Fruit fly (Drosophila melanogaster) whole organism, embryonic: ENCODE measurements around the gene Spt7.
A peak's percentile ranks its signal among the peaks of the same experiment; 100 is the strongest.

ENCODE experiments used
- Atf-2 ChIP-seq: fragments of 200-800 bp; sonication (Bioruptor generic); optimal IDR thresholded peaks from 2 replicates; lab custom pipeline; 2016; ENCODE audit warnings: missing biosample characterization, missing genetic modification characterization
- CG10267 ChIP-seq: fragments of 200-800 bp; sonication (Bioruptor generic); optimal IDR thresholded peaks from 2 replicates; lab custom pipeline; 2018; ENCODE audit warnings: missing biosample characterization, mild to moderate bottlenecking, missing genetic modification characterization, moderate library complexity
- CG10462 ChIP-seq: fragments of 200-800 bp; sonication (Bioruptor generic); optimal IDR thresholded peaks from 2 replicates; lab custom pipeline; 2016; ENCODE audit warnings: missing biosample characterization, missing genetic modification characterization
- CG10565 ChIP-seq: fragments of 200-800 bp; sonication (Bioruptor generic); optimal IDR thresholded peaks from 3 replicates; lab custom pipeline; 2016; ENCODE audit warnings: missing biosample characterization, mild to moderate bottlenecking, missing genetic modification characterization
- CG10979 ChIP-seq: fragments of 200-800 bp; sonication (Bioruptor generic); optimal IDR thresholded peaks from 2 replicates; lab custom pipeline; 2018; ENCODE audit warnings: missing biosample characterization, mild to moderate bottlenecking, missing genetic modification characterization, moderate library complexity
- CG11504 ChIP-seq: fragments of 200-800 bp; sonication (Bioruptor generic); optimal IDR thresholded peaks from 3 replicates; lab custom pipeline; 2019; ENCODE audit warnings: missing biosample characterization, mild to moderate bottlenecking, missing genetic modification characterization, moderate library complexity
- CG16863 ChIP-seq: fragments of 200-800 bp; sonication (Bioruptor generic); optimal IDR thresholded peaks from 3 replicates; lab custom pipeline; 2016; ENCODE audit warnings: missing biosample characterization, missing genetic modification characterization
- CG30431 ChIP-seq: fragments of 200-800 bp; sonication (Bioruptor generic); optimal IDR thresholded peaks from 2 replicates; lab custom pipeline; 2017; ENCODE audit warnings: missing biosample characterization, missing genetic modification characterization
- CG32772 ChIP-seq: fragments of 200-800 bp; sonication (Bioruptor generic); IDR thresholded peaks from 2 replicates; pipeline ENCODE4 v1.3.6; 2022; ENCODE audit warnings: missing biosample characterization, missing genetic modification characterization
- CG4282 ChIP-seq: fragments of 200-800 bp; sonication (Bioruptor generic); optimal IDR thresholded peaks from 2 replicates; lab custom pipeline; 2016; ENCODE audit warnings: missing biosample characterization, missing genetic modification characterization
- CG4820 ChIP-seq: fragments of 200-800 bp; sonication (Bioruptor generic); optimal IDR thresholded peaks from 3 replicates; lab custom pipeline; 2016; ENCODE audit warnings: missing biosample characterization, missing genetic modification characterization
- CG5953 ChIP-seq: fragments of 200-800 bp; sonication (Bioruptor generic); IDR thresholded peaks from 2 replicates; pipeline ENCODE4 v1.3.6; 2022; ENCODE audit warnings: missing biosample characterization, missing genetic modification characterization
- CG6689 ChIP-seq: fragments of 200-800 bp; sonication (Bioruptor generic); IDR thresholded peaks from 2 replicates; pipeline ENCODE4 v1.3.6; 2022; ENCODE audit warnings: missing biosample characterization, missing genetic modification characterization
- CG6791 ChIP-seq: fragments of 200-800 bp; sonication (Bioruptor generic); IDR thresholded peaks from 3 replicates; pipeline ENCODE4 v1.3.6; 2022; ENCODE audit warnings: missing biosample characterization, missing genetic modification characterization; ENCODE audit not compliant: partially characterized antibody
- CG8359 ChIP-seq: fragments of 200-800 bp; sonication (Bioruptor generic); optimal IDR thresholded peaks from 2 replicates; lab custom pipeline; 2017; ENCODE audit warnings: missing biosample characterization, mild to moderate bottlenecking, missing genetic modification characterization, borderline replicate concordance
- CG8924 ChIP-seq: fragments of 200-800 bp; optimal IDR thresholded peaks from 3 replicates; lab custom pipeline; 2019; ENCODE audit warnings: missing biosample characterization, mild to moderate bottlenecking, missing genetic modification characterization, moderate library complexity
- Camta ChIP-seq: fragments of 200-800 bp; sonication (Bioruptor generic); optimal IDR thresholded peaks from 2 replicates; lab custom pipeline; 2016; ENCODE audit warnings: missing biosample characterization, missing genetic modification characterization
- CoRest ChIP-seq: fragments of 200-800 bp; sonication (Bioruptor generic); optimal IDR thresholded peaks from 3 replicates; lab custom pipeline; 2018; ENCODE audit warnings: missing biosample characterization, mild to moderate bottlenecking, missing genetic modification characterization, moderate library complexity
- CrebB ChIP-seq: fragments of 200-800 bp; sonication (Bioruptor generic); optimal IDR thresholded peaks from 3 replicates; lab custom pipeline; 2018; ENCODE audit warnings: missing biosample characterization, mild to moderate bottlenecking, missing genetic modification characterization
- D ChIP-seq, 2 experiments: fragments of 200-800 bp in 1 of 2; fragments of >200 bp in 1 of 2; sonication (Bioruptor generic) in 1 of 2; optimal IDR thresholded peaks; 2 replicates in 1 of 2; 3 replicates in 1 of 2; lab custom pipeline; 2017; ENCODE audit warnings: mild to moderate bottlenecking in 1 of 2, missing biosample characterization in 1 of 2, missing genetic modification characterization in 1 of 2, missing genetic modification reagents in 1 of 2
- Dek ChIP-seq: fragments of 200-800 bp; sonication (Bioruptor generic); optimal IDR thresholded peaks from 3 replicates; lab custom pipeline; 2019; ENCODE audit warnings: missing biosample characterization, mild to moderate bottlenecking, missing genetic modification characterization, moderate library complexity
- Dip3 ChIP-seq: fragments of 200-800 bp; sonication (Bioruptor generic); optimal IDR thresholded peaks from 3 replicates; lab custom pipeline; 2016; ENCODE audit warnings: missing biosample characterization, missing genetic modification characterization
- Dref ChIP-seq: fragments of 200-800 bp; sonication (Bioruptor generic); IDR thresholded peaks from 2 replicates; pipeline ENCODE4 v1.3.6; 2022; ENCODE audit warnings: missing biosample characterization, missing genetic modification characterization
- Eip74EF ChIP-seq, 2 experiments: fragments of 200-800 bp in 1 of 2; fragments of >200 bp in 1 of 2; sonication (Bioruptor generic) in 1 of 2; optimal IDR thresholded peaks; 2 replicates each; lab custom pipeline; 2017 to 2019; ENCODE audit warnings: missing biosample characterization in 2 of 2, missing genetic modification characterization in 2 of 2, mild to moderate bottlenecking in 1 of 2, moderate library complexity in 1 of 2
- GATAe ChIP-seq: fragments of 200-800 bp; sonication (Bioruptor generic); conservative IDR thresholded peaks from 2 replicates; pipeline ENCODE4 v1.3.6; 2022; ENCODE audit warnings: missing biosample characterization, missing genetic modification characterization
- HHEX ChIP-seq: fragments of 200-800 bp; sonication (Bioruptor generic); optimal IDR thresholded peaks from 3 replicates; lab custom pipeline; 2017; ENCODE audit warnings: missing biosample characterization, mild to moderate bottlenecking, missing genetic modification characterization, missing genetic modification reagents
- Hsf ChIP-seq: fragments of 200-800 bp; sonication (Bioruptor generic); optimal IDR thresholded peaks from 3 replicates; lab custom pipeline; 2016; ENCODE audit warnings: missing biosample characterization, missing genetic modification characterization
- Kr ChIP-seq: fragments of 200-800 bp; sonication (Bioruptor generic); optimal IDR thresholded peaks from 2 replicates; lab custom pipeline; 2017; ENCODE audit warnings: missing biosample characterization, mild to moderate bottlenecking, missing genetic modification characterization
- Mes4 ChIP-seq: fragments of 200-800 bp; sonication (Bioruptor generic); optimal IDR thresholded peaks from 2 replicates; lab custom pipeline; 2016; ENCODE audit warnings: missing biosample characterization, missing genetic modification characterization
- Pdp1 ChIP-seq, 2 experiments: fragments of 200-800 bp; sonication (Bioruptor generic); optimal IDR thresholded peaks; 3 replicates each; lab custom pipeline; 2016; ENCODE audit warnings: missing biosample characterization in 2 of 2, missing genetic modification characterization in 2 of 2, mild to moderate bottlenecking in 1 of 2, moderate library complexity in 1 of 2
- Side ChIP-seq: fragments of 200-800 bp; sonication (Bioruptor generic); optimal IDR thresholded peaks from 2 replicates; lab custom pipeline; 2016; ENCODE audit warnings: missing biosample characterization, missing genetic modification characterization
- Ssrp ChIP-seq: fragments of 200-800 bp; sonication (Bioruptor generic); optimal IDR thresholded peaks from 2 replicates; lab custom pipeline; 2018; ENCODE audit warnings: missing biosample characterization, mild to moderate bottlenecking, missing genetic modification characterization, moderate library complexity
- Vsx1 ChIP-seq: fragments of 200-800 bp; sonication (Bioruptor generic); optimal IDR thresholded peaks from 2 replicates; lab custom pipeline; 2017; ENCODE audit warnings: missing biosample characterization, mild to moderate bottlenecking, missing genetic modification characterization, missing genetic modification reagents
- Xrp1 ChIP-seq: fragments of 200-800 bp; sonication (Bioruptor generic); IDR thresholded peaks from 2 replicates; pipeline ENCODE4 v1.3.6; 2022; ENCODE audit warnings: missing biosample characterization, missing genetic modification characterization
- ara ChIP-seq: fragments of 200-800 bp; sonication (Bioruptor generic); IDR thresholded peaks from 2 replicates; pipeline ENCODE4 v1.3.6; 2022; ENCODE audit warnings: missing biosample characterization, missing genetic modification characterization
- chif ChIP-seq, 2 experiments: fragments of 200-800 bp; sonication (Bioruptor generic); optimal IDR thresholded peaks; 3 replicates each; lab custom pipeline; 2016; ENCODE audit warnings: missing biosample characterization in 2 of 2, missing genetic modification characterization in 2 of 2
- dm ChIP-seq: fragments of 200-800 bp; sonication (Bioruptor generic); optimal IDR thresholded peaks from 3 replicates; lab custom pipeline; 2016; ENCODE audit warnings: missing biosample characterization, missing genetic modification characterization
- exex ChIP-seq: fragments of 200-800 bp; sonication (Bioruptor generic); optimal IDR thresholded peaks from 4 replicates; lab custom pipeline; 2018; ENCODE audit warnings: missing biosample characterization, mild to moderate bottlenecking, missing genetic modification characterization, moderate library complexity
- gcm2 ChIP-seq: fragments of 200-800 bp; sonication (Bioruptor generic); optimal IDR thresholded peaks from 2 replicates; lab custom pipeline; 2016; ENCODE audit warnings: missing biosample characterization, missing genetic modification characterization
- gsb-n ChIP-seq: fragments of 200-800 bp; sonication (Bioruptor generic); optimal IDR thresholded peaks from 3 replicates; lab custom pipeline; 2018; ENCODE audit warnings: missing biosample characterization, mild to moderate bottlenecking, missing genetic modification characterization
- nom ChIP-seq: fragments of 200-800 bp; sonication (Bioruptor generic); optimal IDR thresholded peaks from 2 replicates; lab custom pipeline; 2017; ENCODE audit warnings: missing biosample characterization, missing genetic modification characterization, mild to moderate bottlenecking, moderate library complexity, missing genetic modification reagents
- sens ChIP-seq: fragments of 200-800 bp; sonication (Bioruptor generic); peaks from one replicate; lab custom pipeline; 2016; ENCODE audit warnings: missing biosample characterization, missing genetic modification characterization
- sqz ChIP-seq: fragments of 200-800 bp; sonication (Bioruptor generic); optimal IDR thresholded peaks from 3 replicates; lab custom pipeline; 2018; ENCODE audit warnings: missing biosample characterization, mild to moderate bottlenecking, missing genetic modification characterization
- toy ChIP-seq: fragments of 200-800 bp; sonication (Bioruptor generic); IDR thresholded peaks from 2 replicates; pipeline ENCODE4 v1.3.6; 2022; ENCODE audit warnings: missing biosample characterization, missing genetic modification characterization
- trem ChIP-seq: fragments of 200-800 bp; optimal IDR thresholded peaks from 3 replicates; lab custom pipeline; 2019; ENCODE audit warnings: missing biosample characterization, mild to moderate bottlenecking, missing genetic modification characterization, moderate library complexity
- yki ChIP-seq: fragments of >200 bp; optimal IDR thresholded peaks from 3 replicates; lab custom pipeline; 2018
- zen2 ChIP-seq: fragments of 200-800 bp; sonication (Bioruptor generic); IDR thresholded peaks from 3 replicates; pipeline ENCODE4 v1.3.6; 2022; ENCODE audit warnings: missing biosample characterization, missing genetic modification characterization; ENCODE audit not compliant: partially characterized antibody

The Spt7 gene

dm6 chrX:17829083-17829997, 20.9 kb upstream of the Spt7 start (continued):
- TF ChIP-seq exex (tag; lab: Kevin White, UChicago) = no peak
- TF ChIP-seq CG5953 = 0 out of 2 replicates have a peak, but pooled peaks have one; percentile 6
- no peak for TF ChIP-seq CG4282 (GFP tag; lab: Kevin White, UChicago)
- peak; percentile 67 for TF ChIP-seq Xrp1 (GFP tag; lab: Robert Waterston, UW)
- no peak for TF ChIP-seq Dip3 (GFP tag; lab: Kevin White, UChicago)
- TF ChIP-seq CG4820 (GFP tag; lab: Kevin White, UChicago) = peak; percentile 54
- TF ChIP-seq CrebB = no peak
- peak; percentile 63 for TF ChIP-seq CG8359 (GFP tag; lab: Kevin White, UChicago)
- peak; percentile 6 for TF ChIP-seq Dek
- TF ChIP-seq CG6689 = peak; percentile 41
- TF ChIP-seq CG11504 (tag; lab: Kevin White, UChicago) = peak; percentile 83
- TF ChIP-seq CG8924 = peak; percentile 75
- no peak for TF ChIP-seq Dref (GFP tag; lab: Robert Waterston, UW)
- peak; percentile 42 for TF ChIP-seq Hsf (GFP tag; lab: Kevin White, UChicago)
- TF ChIP-seq CG10565 = no peak
- TF ChIP-seq CG16863 = peak; percentile 40
- TF ChIP-seq gcm2 (GFP tag; lab: Kevin White, UChicago) = no peak
- TF ChIP-seq Kr (GFP tag; lab: Kevin White, UChicago) = no peak
- TF ChIP-seq D (optimal IDR thresholded peaks at IDR 0.05; lab: Kevin White, UChicago) = no peak
- TF ChIP-seq D (GFP tag; optimal IDR thresholded peaks at IDR 0.05; lab: Kevin White, UChicago) = peak; percentile 79
- peak; percentile 78 for TF ChIP-seq CoRest (tag; lab: Kevin White, UChicago)
- TF ChIP-seq toy (GFP tag; lab: Robert Waterston, UW) = no peak
- TF ChIP-seq Mes4 (GFP tag; lab: Kevin White, UChicago) = peak; percentile 28
- peak; percentile 5 for TF ChIP-seq yki (lab: Kevin White, UChicago)
- peak; percentile 34; the same call in 1 of the 2 replicates for TF ChIP-seq CG32772 (GFP tag; lab: Robert Waterston, UW)
- peak; percentile 56 to 69 for TF ChIP-seq chif (GFP tag; optimal IDR thresholded peaks at IDR 0.05; lab: Kevin White, UChicago)
- TF ChIP-seq CG6791 (GFP tag; lab: Robert Waterston, UW) = no peak
- TF ChIP-seq HHEX (GFP tag; lab: Kevin White, UChicago) = peak; percentile 25
- TF ChIP-seq Vsx1 = peak; percentile 22
- TF ChIP-seq dm (GFP tag; lab: Kevin White, UChicago) = no peak
- TF ChIP-seq Side (GFP tag; lab: Kevin White, UChicago) = no peak
- peak in 1 of 2 experiments; percentile 71 for TF ChIP-seq Eip74EF (GFP tag; optimal IDR thresholded peaks at IDR 0.05; lab: Kevin White, UChicago)
- peak; percentile 76 for TF ChIP-seq CG10267 (tag; lab: Kevin White, UChicago)
- peak; percentile 36 for TF ChIP-seq nom (GFP tag; lab: Kevin White, UChicago)
- TF ChIP-seq Camta (GFP tag; lab: Kevin White, UChicago) = peak; percentile 52
- TF ChIP-seq sqz (GFP tag; lab: Kevin White, UChicago) = peak; percentile 64
- peak; percentile 34 for TF ChIP-seq CG30431
- TF ChIP-seq CG10979 (tag; lab: Kevin White, UChicago) = peak; percentile 87
- no peak for TF ChIP-seq zen2 (GFP tag; lab: Robert Waterston, UW)
- TF ChIP-seq sens (GFP tag; lab: Kevin White, UChicago) = peak; percentile 90
- peak; percentile 14 for TF ChIP-seq CG10462 (GFP tag; lab: Kevin White, UChicago)
- peak; percentile 71 for TF ChIP-seq trem (tag; lab: Kevin White, UChicago)
- TF ChIP-seq Pdp1 (GFP tag; optimal IDR thresholded peaks at IDR 0.05; lab: Kevin White, UChicago) = peak; percentile 26 to 36
- TF ChIP-seq ara = peak; percentile 54; the same call in 1 of the 2 replicates
- TF ChIP-seq Atf-2 (GFP tag; lab: Kevin White, UChicago) = peak; percentile 32
- peak; percentile 63 for TF ChIP-seq gsb-n (tag; lab: Kevin White, UChicago)
- TF ChIP-seq Ssrp (tag; lab: Kevin White, UChicago) = peak; percentile 67
- TF ChIP-seq GATAe (GFP tag; lab: Robert Waterston, UW) = no peak
